Fruit fly (Drosophila melanogaster) whole organism, embryonic: Measurements from ENCODE around the gene CG12241.

Experiments used
- CG10321 ChIP-seq: fragments of 200-800 bp; sonication (Bioruptor generic); IDR thresholded peaks from 2 replicates; pipeline ENCODE4 v1.3.6; 2022; ENCODE audit warnings: missing biosample characterization, missing genetic modification characterization
- CG10431 ChIP-seq: fragments of 200-800 bp; sonication (Bioruptor generic); optimal IDR thresholded peaks from 3 replicates; lab custom pipeline; 2018; ENCODE audit warnings: missing biosample characterization, mild to moderate bottlenecking, missing genetic modification characterization
- CG10979 ChIP-seq: fragments of 200-800 bp; sonication (Bioruptor generic); optimal IDR thresholded peaks from 2 replicates; lab custom pipeline; 2018; ENCODE audit warnings: missing biosample characterization, mild to moderate bottlenecking, missing genetic modification characterization, moderate library complexity
- CG1233 ChIP-seq: fragments of 200-800 bp; sonication (Bioruptor generic); optimal IDR thresholded peaks from 4 replicates; lab custom pipeline; 2018; ENCODE audit warnings: missing biosample characterization, mild to moderate bottlenecking, missing genetic modification characterization
- CG13624 ChIP-seq: fragments of 200-800 bp; sonication (Bioruptor generic); optimal IDR thresholded peaks from 2 replicates; lab custom pipeline; 2016; ENCODE audit warnings: missing biosample characterization, missing genetic modification characterization
- CG15073 ChIP-seq: fragments of 200-800 bp; sonication (Bioruptor generic); optimal IDR thresholded peaks from 2 replicates; lab custom pipeline; 2016; ENCODE audit warnings: missing biosample characterization, missing genetic modification characterization
- CG17612 ChIP-seq: fragments of 200-800 bp; sonication (Bioruptor generic); IDR thresholded peaks from 2 replicates; pipeline ENCODE4 v1.3.6; 2022; ENCODE audit warnings: missing biosample characterization, missing genetic modification characterization
- CG2202 ChIP-seq: fragments of 200-800 bp; sonication (Bioruptor generic); optimal IDR thresholded peaks from 2 replicates; lab custom pipeline; 2018; ENCODE audit warnings: missing biosample characterization, mild to moderate bottlenecking, missing genetic modification characterization
- CG2712 ChIP-seq: fragments of 200-800 bp; optimal IDR thresholded peaks from 3 replicates; lab custom pipeline; 2019; ENCODE audit warnings: missing biosample characterization, mild to moderate bottlenecking, missing genetic modification characterization, moderate library complexity
- CG30403 ChIP-seq: fragments of 200-800 bp; sonication (Bioruptor generic); optimal IDR thresholded peaks from 3 replicates; lab custom pipeline; 2016; ENCODE audit warnings: missing biosample characterization, missing genetic modification characterization
- CG4404 ChIP-seq: fragments of 200-800 bp; sonication (Bioruptor generic); IDR thresholded peaks from 2 replicates; pipeline ENCODE4 v1.3.6; 2022; ENCODE audit warnings: missing biosample characterization, missing genetic modification characterization
- CG4820 ChIP-seq: fragments of 200-800 bp; sonication (Bioruptor generic); optimal IDR thresholded peaks from 3 replicates; lab custom pipeline; 2016; ENCODE audit warnings: missing biosample characterization, missing genetic modification characterization
- CG5245 ChIP-seq: fragments of 200-800 bp; sonication (Bioruptor generic); optimal IDR thresholded peaks from 3 replicates; lab custom pipeline; 2016; ENCODE audit warnings: missing biosample characterization, missing genetic modification characterization
- CG6683 ChIP-seq: fragments of 200-800 bp; sonication (Bioruptor generic); optimal IDR thresholded peaks from 2 replicates; lab custom pipeline; 2017; ENCODE audit warnings: missing biosample characterization, mild to moderate bottlenecking, missing genetic modification characterization, missing genetic modification reagents
- CG6791 ChIP-seq: fragments of 200-800 bp; sonication (Bioruptor generic); IDR thresholded peaks from 3 replicates; pipeline ENCODE4 v1.3.6; 2022; ENCODE audit warnings: missing biosample characterization, missing genetic modification characterization; ENCODE audit not compliant: partially characterized antibody
- D19B ChIP-seq: fragments of 200-800 bp; sonication (Bioruptor generic); optimal IDR thresholded peaks from 2 replicates; lab custom pipeline; 2017; ENCODE audit warnings: missing biosample characterization, mild to moderate bottlenecking, missing genetic modification characterization
- Dbx ChIP-seq: fragments of 200-800 bp; sonication (Bioruptor generic); IDR thresholded peaks from 3 replicates; pipeline ENCODE4 v1.3.6; 2022; ENCODE audit warnings: missing biosample characterization, missing genetic modification characterization
- Deaf1 ChIP-seq: fragments of 200-800 bp; optimal IDR thresholded peaks from 3 replicates; lab custom pipeline; 2019; ENCODE audit warnings: missing biosample characterization, mild to moderate bottlenecking, missing genetic modification characterization, moderate library complexity
- HLHmδ ChIP-seq: fragments of 200-800 bp; sonication (Bioruptor generic); optimal IDR thresholded peaks from 2 replicates; lab custom pipeline; 2018; ENCODE audit warnings: missing biosample characterization, mild to moderate bottlenecking, missing genetic modification characterization, moderate library complexity
- Hr78 ChIP-seq, 2 experiments: fragments of 200-800 bp in 1 of 2; fragments of >200 bp in 1 of 2; sonication (Bioruptor generic) in 1 of 2; optimal IDR thresholded peaks; 2 replicates each; lab custom pipeline; 2017 to 2019; ENCODE audit warnings: missing biosample characterization in 2 of 2, missing genetic modification characterization in 2 of 2, mild to moderate bottlenecking in 1 of 2, moderate library complexity in 1 of 2
- Hsf ChIP-seq: fragments of 200-800 bp; sonication (Bioruptor generic); optimal IDR thresholded peaks from 3 replicates; lab custom pipeline; 2016; ENCODE audit warnings: missing biosample characterization, missing genetic modification characterization
- Lim3 ChIP-seq: fragments of 200-800 bp; sonication (Bioruptor generic); IDR thresholded peaks from 2 replicates; pipeline ENCODE4 v1.3.6; 2022; ENCODE audit warnings: missing biosample characterization, missing genetic modification characterization
- MBD-R2 ChIP-seq: fragments of 200-800 bp; sonication (Bioruptor generic); IDR thresholded peaks from 2 replicates; pipeline ENCODE4 v1.3.6; 2022; ENCODE audit warnings: missing biosample characterization, missing genetic modification characterization
- Myb ChIP-seq: fragments of 200-800 bp; sonication (Bioruptor generic); optimal IDR thresholded peaks from 2 replicates; lab custom pipeline; 2016; ENCODE audit warnings: missing biosample characterization, missing genetic modification characterization
- NK7.1 ChIP-seq: fragments of 200-800 bp; sonication (Bioruptor generic); optimal IDR thresholded peaks from 3 replicates; lab custom pipeline; 2016; ENCODE audit warnings: missing biosample characterization, missing genetic modification characterization
- Poxn ChIP-seq: fragments of 200-800 bp; sonication (Bioruptor generic); IDR thresholded peaks from 2 replicates; pipeline ENCODE4 v1.3.6; 2022; ENCODE audit warnings: missing biosample characterization, missing genetic modification characterization
- Sox102F ChIP-seq: fragments of 200-800 bp; sonication (Bioruptor generic); optimal IDR thresholded peaks from 2 replicates; lab custom pipeline; 2018; ENCODE audit warnings: missing biosample characterization, mild to moderate bottlenecking, missing genetic modification characterization, moderate library complexity
- ac ChIP-seq: fragments of 200-800 bp; sonication (Bioruptor generic); optimal IDR thresholded peaks from 3 replicates; lab custom pipeline; 2017; ENCODE audit warnings: missing biosample characterization, mild to moderate bottlenecking, missing genetic modification characterization
- bigmax ChIP-seq: fragments of 200-800 bp; sonication (Bioruptor generic); optimal IDR thresholded peaks from 2 replicates; lab custom pipeline; 2018; ENCODE audit warnings: missing biosample characterization, mild to moderate bottlenecking, missing genetic modification characterization
- bowl ChIP-seq: fragments of 200-800 bp; sonication (Bioruptor generic); IDR thresholded peaks from 2 replicates; pipeline ENCODE4 v1.3.6; 2022; ENCODE audit warnings: missing biosample characterization, missing genetic modification characterization
- btn ChIP-seq: fragments of 200-800 bp; sonication (Bioruptor generic); optimal IDR thresholded peaks from 2 replicates; lab custom pipeline; 2016; ENCODE audit warnings: missing biosample characterization, missing genetic modification characterization
- cas ChIP-seq: fragments of 200-800 bp; sonication (Bioruptor generic); IDR thresholded peaks from 2 replicates; pipeline ENCODE4 v1.3.6; 2022; ENCODE audit warnings: missing biosample characterization, missing genetic modification characterization
- crp ChIP-seq, 2 experiments: fragments of 200-800 bp; sonication (Bioruptor generic); optimal IDR thresholded peaks; 2 replicates in 1 of 2; 3 replicates in 1 of 2; lab custom pipeline; 2017; ENCODE audit warnings: missing biosample characterization in 2 of 2, missing genetic modification characterization in 2 of 2, mild to moderate bottlenecking in 1 of 2, moderate library complexity in 1 of 2
- dati ChIP-seq: fragments of 200-800 bp; sonication (Bioruptor generic); IDR thresholded peaks from 2 replicates; pipeline ENCODE4 v1.3.6; 2022; ENCODE audit warnings: missing biosample characterization, missing genetic modification characterization
- gsb-n ChIP-seq: fragments of 200-800 bp; sonication (Bioruptor generic); optimal IDR thresholded peaks from 3 replicates; lab custom pipeline; 2018; ENCODE audit warnings: missing biosample characterization, mild to moderate bottlenecking, missing genetic modification characterization
- gt ChIP-seq: fragments of 200-800 bp; sonication (Bioruptor generic); IDR thresholded peaks from 2 replicates; pipeline ENCODE4 v1.3.6; 2022; ENCODE audit warnings: missing biosample characterization, missing genetic modification characterization
- hbn ChIP-seq: fragments of 200-800 bp; sonication (Bioruptor generic); IDR thresholded peaks from 2 replicates; pipeline ENCODE4 v1.3.6; 2022; ENCODE audit warnings: missing biosample characterization, missing genetic modification characterization; ENCODE audit not compliant: partially characterized antibody
- lab ChIP-seq: fragments of 200-800 bp; sonication (Bioruptor generic); optimal IDR thresholded peaks from 3 replicates; lab custom pipeline; 2017; ENCODE audit warnings: missing biosample characterization, missing genetic modification characterization, mild to moderate bottlenecking, moderate library complexity, missing genetic modification reagents
- nau ChIP-seq: fragments of 200-800 bp; sonication (Bioruptor generic); optimal IDR thresholded peaks from 3 replicates; lab custom pipeline; 2017; ENCODE audit warnings: missing biosample characterization, mild to moderate bottlenecking, missing genetic modification characterization, missing genetic modification reagents
- oc ChIP-seq: fragments of 200-800 bp; sonication (Bioruptor generic); optimal IDR thresholded peaks from 2 replicates; lab custom pipeline; 2018; ENCODE audit warnings: missing biosample characterization, mild to moderate bottlenecking, missing genetic modification characterization, moderate library complexity
- row ChIP-seq: fragments of 200-800 bp; sonication (Bioruptor generic); IDR thresholded peaks from 3 replicates; pipeline ENCODE4 v1.3.6; 2022; ENCODE audit warnings: missing biosample characterization, missing genetic modification characterization
- run ChIP-seq: fragments of 200-800 bp; sonication (Bioruptor generic); optimal IDR thresholded peaks from 3 replicates; lab custom pipeline; 2018; ENCODE audit warnings: missing biosample characterization, mild to moderate bottlenecking, missing genetic modification characterization
- slou ChIP-seq: fragments of 200-800 bp; sonication (Bioruptor generic); optimal IDR thresholded peaks from 3 replicates; lab custom pipeline; 2016; ENCODE audit warnings: missing biosample characterization, missing genetic modification characterization
- so ChIP-seq: fragments of 200-800 bp; sonication (Bioruptor generic); IDR thresholded peaks from 3 replicates; pipeline ENCODE4 v1.3.6; 2022; ENCODE audit warnings: missing biosample characterization, missing genetic modification characterization
- sob ChIP-seq: fragments of 200-800 bp; sonication (Bioruptor generic); IDR thresholded peaks from 2 replicates; pipeline ENCODE4 v1.3.6; 2022; ENCODE audit warnings: missing biosample characterization, missing genetic modification characterization
- sr ChIP-seq: fragments of 200-800 bp; sonication (Bioruptor generic); IDR thresholded peaks from 3 replicates; pipeline ENCODE4 v1.3.6; 2022; ENCODE audit warnings: missing biosample characterization, missing genetic modification characterization
- ssp ChIP-seq: fragments of 200-800 bp; sonication (Bioruptor generic); IDR thresholded peaks from 2 replicates; pipeline ENCODE4 v1.3.6; 2022; ENCODE audit warnings: missing biosample characterization, missing genetic modification characterization
- tin ChIP-seq: fragments of 200-800 bp; sonication (Bioruptor generic); optimal IDR thresholded peaks from 3 replicates; lab custom pipeline; 2016; ENCODE audit warnings: missing biosample characterization, missing genetic modification characterization
- usp ChIP-seq: fragments of >200 bp; optimal IDR thresholded peaks from 2 replicates; lab custom pipeline; 2017; ENCODE audit warnings: missing biosample characterization, missing genetic modification characterization
- zf30C ChIP-seq: fragments of 200-800 bp; sonication (Bioruptor generic); optimal IDR thresholded peaks from 3 replicates; lab custom pipeline; 2018; ENCODE audit warnings: missing biosample characterization, mild to moderate bottlenecking, missing genetic modification characterization

The CG12241 gene

dm6 chr3R:15229329-15229876 lies 10.3 kb downstream of the CG12241 start, which contains the start of the genes Art3 and mRpS10 (continued):
- TF ChIP-seq btn (GFP tag; lab: Kevin White, UChicago) (peak; percentile 99), CG10979 (tag; lab: Kevin White, UChicago) (peak; percentile 100), oc (peak; percentile 100), HLHmδ (GFP tag; lab: Kevin White, UChicago) (no peak), bigmax (GFP tag; lab: Kevin White, UChicago) (peak; percentile 83), crp (GFP tag; optimal IDR thresholded peaks at IDR 0.05; lab: Kevin White, UChicago) (peak; percentile 55 to 80), row (peak; percentile 100), Lim3 (peak; percentile 99), dati (GFP tag; lab: Robert Waterston, UW) (peak; percentile 100), bowl (GFP tag; lab: Robert Waterston, UW) (peak; percentile 99), zf30C (GFP tag; lab: Kevin White, UChicago) (peak; percentile 72), CG5245 (GFP tag; lab: Kevin White, UChicago) (peak; percentile 100), CG1233 (GFP tag; lab: Kevin White, UChicago) (peak; percentile 100), hbn (GFP tag; lab: Robert Waterston, UW) (peak; percentile 47), CG13624 (GFP tag; lab: Kevin White, UChicago) (peak; percentile 100), Myb (GFP tag; lab: Kevin White, UChicago) (peak; percentile 96), run (peak; percentile 100), NK7.1 (GFP tag; lab: Kevin White, UChicago) (peak; percentile 100), so (GFP tag; lab: Robert Waterston, UW) (peak; percentile 100), CG4820 (GFP tag; lab: Kevin White, UChicago) (peak; percentile 99), usp (GFP tag; lab: Kevin White, UChicago) (no peak), Hsf (GFP tag; lab: Kevin White, UChicago) (peak; percentile 100), CG10321 (GFP tag; lab: Robert Waterston, UW) (peak; percentile 92), ac (GFP tag; lab: Kevin White, UChicago) (peak; percentile 100), Poxn (GFP tag; lab: Robert Waterston, UW) (peak; percentile 100), tin (peak; percentile 100), CG17612 (GFP tag; lab: Robert Waterston, UW) (peak; percentile 100), Deaf1 (tag; lab: Kevin White, UChicago) (peak; percentile 94), cas (GFP tag; lab: Robert Waterston, UW) (peak; percentile 99), Sox102F (GFP tag; lab: Kevin White, UChicago) (peak; percentile 100), CG15073 (peak; percentile 96), sob (peak; percentile 100), gsb-n (tag; lab: Kevin White, UChicago) (peak; percentile 100), MBD-R2 (GFP tag; lab: Robert Waterston, UW) (peak; percentile 100), sr (GFP tag; lab: Robert Waterston, UW) (peak; percentile 99), CG2712 (tag; lab: Kevin White, UChicago) (peak; percentile 100), CG10431 (peak; percentile 99), lab (peak; percentile 100), Hr78 (GFP tag; optimal IDR thresholded peaks at IDR 0.05; lab: Kevin White, UChicago) (peak in 1 of 2 experiments; percentile 98), CG2202 (tag; lab: Kevin White, UChicago) (peak; percentile 100), CG6683 (GFP tag; lab: Kevin White, UChicago) (peak; percentile 99), CG4404 (GFP tag; lab: Robert Waterston, UW) (peak; percentile 100), nau (GFP tag; lab: Kevin White, UChicago) (no peak), ssp (peak; percentile 97), D19B (GFP tag; lab: Kevin White, UChicago) (peak; percentile 100), CG30403 (GFP tag; lab: Kevin White, UChicago) (peak; percentile 100), gt (peak; percentile 100), Dbx (peak; percentile 100), slou (peak; percentile 100), CG6791 (no peak)
